Fruit fly (Drosophila melanogaster): ENCODE data around the gene Zdhhc8.
A peak's percentile ranks its signal among the peaks of the same experiment; 100 is the strongest.

Zdhhc8 gene

DNA sequence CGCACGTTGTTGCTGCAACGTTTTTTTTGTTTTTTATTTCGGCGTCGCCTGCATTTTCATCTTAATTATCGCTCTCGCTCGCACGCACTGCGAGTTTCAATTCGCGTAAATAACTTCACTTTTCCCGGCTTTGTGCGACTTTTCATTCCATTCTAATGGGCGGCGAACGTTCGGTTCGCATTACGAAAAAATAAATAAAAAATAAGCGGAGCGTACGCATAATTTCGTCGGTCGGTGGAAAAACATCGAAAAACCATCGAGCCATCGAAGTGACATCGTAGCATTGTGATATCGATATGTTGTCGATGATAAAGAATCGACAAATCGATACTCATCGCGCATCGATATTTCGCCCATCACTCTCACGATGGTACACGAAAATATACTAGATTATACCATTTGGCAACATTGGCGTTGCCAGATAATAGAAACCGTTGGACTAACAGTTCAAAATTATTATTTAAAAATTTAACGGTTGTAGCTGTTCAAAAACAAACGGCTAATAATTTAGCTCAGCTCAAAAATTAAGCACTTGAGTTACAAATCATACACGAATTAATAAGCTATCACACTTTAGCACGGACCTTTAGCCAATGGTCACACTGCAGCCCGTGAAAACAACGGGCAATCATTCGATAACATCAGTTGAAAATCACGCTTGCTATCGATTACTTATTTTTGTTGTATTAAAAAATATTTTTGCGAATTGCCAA lies at the start of gene Zdhhc8, which contains the start of gene BCL7-like:
Gene Zdhhc8 (minus strand): TSS at position 232 of the 713 bp plus-strand sequence.
Gene BCL7-like (plus strand): TSS at position 639 of the 713 bp plus-strand sequence.
- TF ChIP-seq bab1 (GFP tag; optimal IDR thresholded peaks at IDR 0.05) (peak; percentile 61), Mnt (GFP tag; optimal IDR thresholded peaks at IDR 0.05) (peak; percentile 84), Clk (GFP tag; optimal IDR thresholded peaks at IDR 0.05) (no peak), tj (GFP tag; optimal IDR thresholded peaks at IDR 0.05) (no peak), pad (GFP tag; optimal IDR thresholded peaks at IDR 0.05) (no peak), CG1620 (GFP tag; optimal IDR thresholded peaks at IDR 0.05) (peak; percentile 62), CG7101 (tag; optimal IDR thresholded peaks at IDR 0.05) (peak; percentile 59), CG14711 (tag; optimal IDR thresholded peaks at IDR 0.05) (no peak), toe (GFP tag; optimal IDR thresholded peaks at IDR 0.05) (no peak), ovo (GFP tag; optimal IDR thresholded peaks at IDR 0.05) (peak; percentile 41), CG12768 (GFP tag; optimal IDR thresholded peaks at IDR 0.05) (no peak), CG7045 (GFP tag; optimal IDR thresholded peaks at IDR 0.05) (no peak), Hr96 (GFP tag; optimal IDR thresholded peaks at IDR 0.05) (peak; percentile 49), CG5204 (GFP tag; optimal IDR thresholded peaks at IDR 0.05) (peak; percentile 41), Crg-1 (GFP tag; optimal IDR thresholded peaks at IDR 0.05) (peak; percentile 1)

DNA sequence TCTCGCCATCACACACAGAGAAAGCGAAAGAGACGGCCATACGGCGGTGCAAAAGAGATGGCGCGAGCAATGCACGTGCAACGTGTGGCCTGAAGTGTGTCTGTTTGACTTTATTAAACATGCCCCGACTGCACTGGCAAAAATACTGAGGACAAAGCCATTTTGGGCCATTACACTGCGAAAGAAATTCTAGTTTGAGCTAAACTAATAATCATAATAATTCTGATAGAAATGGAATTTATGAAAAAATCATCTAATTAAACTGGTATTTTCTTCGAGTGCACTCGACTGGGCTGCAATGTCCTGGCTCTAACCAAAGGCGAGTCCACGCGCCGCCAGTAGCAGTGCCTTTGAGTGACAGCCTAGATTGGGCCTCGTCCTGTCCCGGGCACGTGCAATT lies 45.0 kb upstream of the Zdhhc8 start:
- TF ChIP-seq Hr96 (GFP tag; optimal IDR thresholded peaks at IDR 0.05) (peak; percentile 22), ovo (GFP tag; optimal IDR thresholded peaks at IDR 0.05) (no peak)

DNA sequence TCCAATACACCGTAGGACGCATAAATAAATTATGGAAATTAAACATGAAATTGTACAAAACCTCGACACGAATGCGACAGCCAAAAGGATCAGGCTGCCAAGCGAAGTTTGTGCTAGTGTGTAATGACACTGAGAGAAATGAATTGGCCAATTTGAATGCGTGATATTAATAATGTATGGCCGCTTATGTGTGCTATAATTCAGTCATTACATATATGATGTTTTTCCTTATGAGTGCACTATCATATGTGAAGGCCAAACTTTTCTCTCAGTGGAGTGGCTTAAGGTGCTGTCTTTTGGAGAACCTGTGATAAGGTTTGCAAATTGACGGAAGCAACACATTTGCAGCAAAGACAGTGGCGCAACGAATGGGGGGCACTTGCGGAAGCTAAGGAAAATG lies 43.8 kb upstream of the Zdhhc8 start:
- TF ChIP-seq ovo (GFP tag; optimal IDR thresholded peaks at IDR 0.05) (no peak), CG11617 (GFP tag; optimal IDR thresholded peaks at IDR 0.05) (no peak), cic (GFP tag; optimal IDR thresholded peaks at IDR 0.05) (no peak), CG5204 (GFP tag; optimal IDR thresholded peaks at IDR 0.05) (peak; percentile 19), CG33017 (tag; optimal IDR thresholded peaks at IDR 0.05) (no peak), Crg-1 (GFP tag; optimal IDR thresholded peaks at IDR 0.05) (no peak), CG7045 (GFP tag; optimal IDR thresholded peaks at IDR 0.05) (peak; percentile 21), cnc (optimal IDR thresholded peaks at IDR 0.05) (no peak), Mnt (GFP tag; optimal IDR thresholded peaks at IDR 0.05) (no peak), tj (GFP tag; optimal IDR thresholded peaks at IDR 0.05) (no peak), CG7101 (tag; optimal IDR thresholded peaks at IDR 0.05) (no peak), kay (GFP tag; ENCODE audit: borderline replicate concordance) (no peak), CG14711 (tag; optimal IDR thresholded peaks at IDR 0.05) (no peak), Hr96 (GFP tag; optimal IDR thresholded peaks at IDR 0.05) (no peak), pad (GFP tag; optimal IDR thresholded peaks at IDR 0.05) (no peak), CG12768 (GFP tag; optimal IDR thresholded peaks at IDR 0.05) (no peak)

DNA sequence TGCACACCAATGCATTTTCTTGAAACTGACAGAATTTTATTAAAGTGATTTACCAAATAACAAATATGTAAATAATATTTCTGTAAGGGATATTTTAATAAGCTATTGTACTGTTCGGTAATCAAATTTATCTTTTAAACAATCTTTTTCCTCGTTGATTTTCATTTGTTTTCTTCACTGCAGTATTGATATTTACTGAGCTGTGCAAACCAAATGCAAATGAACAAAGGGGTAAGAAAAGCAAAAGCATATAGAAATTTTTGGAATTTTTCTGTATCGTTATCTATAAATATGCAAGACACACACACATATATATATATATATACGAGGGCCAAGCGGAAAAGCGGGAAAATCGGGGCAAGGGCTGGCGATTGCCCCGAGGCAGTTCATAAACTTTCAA lies 38.9 kb upstream of the Zdhhc8 start:
- TF ChIP-seq CG14711 (tag; optimal IDR thresholded peaks at IDR 0.05), result no peak
- no peak for TF ChIP-seq tj (GFP tag; optimal IDR thresholded peaks at IDR 0.05)
- peak; percentile 78 for TF ChIP-seq CG7101 (tag; optimal IDR thresholded peaks at IDR 0.05)
- TF ChIP-seq kay (GFP tag; ENCODE audit: borderline replicate concordance), result no peak
- peak; percentile 1 for TF ChIP-seq pad (GFP tag; optimal IDR thresholded peaks at IDR 0.05)
- TF ChIP-seq Mnt (GFP tag; optimal IDR thresholded peaks at IDR 0.05), result peak; percentile 12
- no peak for TF ChIP-seq Clk (GFP tag; optimal IDR thresholded peaks at IDR 0.05)
- TF ChIP-seq CG1620 (GFP tag; optimal IDR thresholded peaks at IDR 0.05), result peak; percentile 55
- TF ChIP-seq toe (GFP tag; optimal IDR thresholded peaks at IDR 0.05), result no peak
- no peak for TF ChIP-seq CG33017 (tag; optimal IDR thresholded peaks at IDR 0.05)
- peak; percentile 45 for TF ChIP-seq CG11617 (GFP tag; optimal IDR thresholded peaks at IDR 0.05)
- no peak for TF ChIP-seq bab1 (GFP tag; optimal IDR thresholded peaks at IDR 0.05)
- peak; percentile 82 for TF ChIP-seq ovo (GFP tag; optimal IDR thresholded peaks at IDR 0.05)
- no peak for TF ChIP-seq Hr96 (GFP tag; optimal IDR thresholded peaks at IDR 0.05)
- TF ChIP-seq CG12768 (GFP tag; optimal IDR thresholded peaks at IDR 0.05), result no peak
- TF ChIP-seq Crg-1 (GFP tag; optimal IDR thresholded peaks at IDR 0.05), result peak; percentile 65

DNA sequence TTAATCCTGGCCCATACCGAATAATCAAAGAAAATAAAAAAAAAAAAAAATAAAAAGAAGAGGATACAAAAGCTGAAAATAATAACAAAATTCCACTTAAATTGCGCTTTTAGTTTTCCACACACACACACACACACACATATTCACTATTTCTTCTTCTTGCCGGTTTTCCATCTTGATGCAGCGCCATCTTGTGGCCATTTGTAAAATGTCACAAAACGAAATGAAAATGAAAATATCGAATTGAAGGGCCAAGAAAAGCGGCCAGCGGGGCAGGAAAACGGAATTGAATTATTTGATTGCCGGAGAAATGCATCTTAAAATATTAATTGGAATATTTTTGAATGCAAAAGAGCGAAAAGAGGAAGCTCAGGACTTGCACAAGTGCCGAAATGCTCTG lies 38.3 kb upstream of the Zdhhc8 start:
- TF ChIP-seq CG7045 (GFP tag; optimal IDR thresholded peaks at IDR 0.05) (no peak), tj (GFP tag; optimal IDR thresholded peaks at IDR 0.05) (no peak), Hr96 (GFP tag; optimal IDR thresholded peaks at IDR 0.05) (no peak), Crg-1 (GFP tag; optimal IDR thresholded peaks at IDR 0.05) (no peak), pad (GFP tag; optimal IDR thresholded peaks at IDR 0.05) (no peak), toe (GFP tag; optimal IDR thresholded peaks at IDR 0.05) (no peak), CG5204 (GFP tag; optimal IDR thresholded peaks at IDR 0.05) (no peak), Mnt (GFP tag; optimal IDR thresholded peaks at IDR 0.05) (no peak), kay (GFP tag; ENCODE audit: borderline replicate concordance) (no peak), cnc (optimal IDR thresholded peaks at IDR 0.05) (no peak), CG12768 (GFP tag; optimal IDR thresholded peaks at IDR 0.05) (no peak), CG14711 (tag; optimal IDR thresholded peaks at IDR 0.05) (no peak), ovo (GFP tag; optimal IDR thresholded peaks at IDR 0.05) (no peak), CG33017 (tag; optimal IDR thresholded peaks at IDR 0.05) (no peak), CG11617 (GFP tag; optimal IDR thresholded peaks at IDR 0.05) (no peak), cic (GFP tag; optimal IDR thresholded peaks at IDR 0.05) (no peak)

DNA sequence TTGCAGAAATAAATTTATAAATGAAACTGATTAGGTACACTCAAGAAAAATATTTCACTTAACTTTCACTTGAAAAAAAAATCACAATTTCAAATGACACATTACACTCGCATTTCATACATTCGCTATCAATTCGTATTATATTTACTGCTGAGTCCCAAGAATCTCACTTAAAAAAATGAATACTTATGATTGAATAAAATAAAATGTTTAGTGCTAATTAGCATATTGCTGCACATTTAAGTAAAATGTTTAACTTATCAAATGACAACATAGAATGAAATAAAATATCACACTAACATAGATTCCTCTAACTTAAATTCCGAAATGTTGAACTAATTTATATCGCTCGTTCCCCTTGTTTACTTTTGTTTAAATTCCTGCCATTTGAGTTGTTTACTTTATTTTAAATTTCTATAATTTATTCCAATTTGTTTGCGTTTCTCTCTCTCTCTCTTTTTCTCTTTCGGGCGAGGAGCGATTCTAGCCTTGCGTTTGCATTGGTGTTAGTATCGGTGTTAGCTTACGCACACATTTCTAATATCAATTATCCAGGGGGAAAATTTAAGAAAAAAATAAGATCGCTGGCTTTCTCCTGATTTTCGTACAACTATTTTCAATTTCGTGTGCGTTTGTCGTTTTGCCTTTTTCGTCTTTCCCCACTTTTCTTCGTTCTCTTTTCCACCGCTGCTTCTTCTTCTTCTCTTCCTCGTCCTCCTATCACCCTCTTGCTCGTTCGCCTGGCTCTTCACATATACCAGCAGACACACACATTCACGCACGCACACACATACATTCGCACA lies 633 bp downstream of the Zdhhc8 start:
- TF ChIP-seq ovo (GFP tag; optimal IDR thresholded peaks at IDR 0.05), result peak; percentile 27
- TF ChIP-seq Crg-1 (GFP tag; optimal IDR thresholded peaks at IDR 0.05), result peak; percentile 43
- no peak for TF ChIP-seq CG12768 (GFP tag; optimal IDR thresholded peaks at IDR 0.05)
- TF ChIP-seq CG14711 (tag; optimal IDR thresholded peaks at IDR 0.05), result no peak
- TF ChIP-seq bab1 (GFP tag; optimal IDR thresholded peaks at IDR 0.05), result no peak
- no peak for TF ChIP-seq CG33017 (tag; optimal IDR thresholded peaks at IDR 0.05)
- peak; percentile 27 for TF ChIP-seq CG1620 (GFP tag; optimal IDR thresholded peaks at IDR 0.05)
- peak; percentile 34 for TF ChIP-seq tj (GFP tag; optimal IDR thresholded peaks at IDR 0.05)
- peak; percentile 38 for TF ChIP-seq kay (GFP tag; ENCODE audit: borderline replicate concordance)
